Worm (Caenorhabditis elegans) whole organism, mixed stage, embryonic: ENCODE results near the gene apd-3.

Experiments used
- M03D4.4 ChIP-seq: sonication (generic microtip); optimal IDR thresholded peaks from 2 replicates; lab custom pipeline; 2017; ENCODE audit warnings: mild to moderate bottlenecking, missing genetic modification characterization, missing compliant biosample characterization
- bed-3 ChIP-seq: fragments of 200-800 bp; sonication (Bioruptor generic); optimal IDR thresholded peaks from 3 replicates; lab custom pipeline; 2018; ENCODE audit warnings: mild to moderate bottlenecking, missing genetic modification characterization, moderate library complexity, missing compliant biosample characterization
- blmp-1 ChIP-seq: fragments of 150-350 bp; optimal IDR thresholded peaks from 2 replicates; lab custom pipeline; 2014; ENCODE audit warnings: missing biosample characterization, missing genetic modification characterization
- ceh-39 ChIP-seq: fragments of 150-350 bp; optimal IDR thresholded peaks from 2 replicates; lab custom pipeline; 2014; ENCODE audit warnings: missing biosample characterization, missing genetic modification characterization
- ceh-43 ChIP-seq: fragments of 200-800 bp; sonication (Bioruptor generic); optimal IDR thresholded peaks from 2 replicates; lab custom pipeline; 2018; ENCODE audit warnings: mild to moderate bottlenecking, missing genetic modification characterization, moderate library complexity, missing compliant biosample characterization
- ceh-83 ChIP-seq: fragments of 200-800 bp; sonication (Bioruptor generic); optimal IDR thresholded peaks from 2 replicates; lab custom pipeline; 2018; ENCODE audit warnings: mild to moderate bottlenecking, missing genetic modification characterization, missing compliant biosample characterization
- ces-1 ChIP-seq: fragments of 150-350 bp; optimal IDR thresholded peaks from 2 replicates; lab custom pipeline; 2014; ENCODE audit warnings: missing biosample characterization, missing genetic modification reagents, missing genetic modification characterization
- drap-1 ChIP-seq: fragments of 200-800 bp; sonication (Bioruptor generic); optimal IDR thresholded peaks from 3 replicates; lab custom pipeline; 2018; ENCODE audit warnings: mild to moderate bottlenecking, missing genetic modification characterization, missing compliant biosample characterization
- elt-1 ChIP-seq: sonication (generic microtip); optimal IDR thresholded peaks from 2 replicates; lab custom pipeline; 2017; ENCODE audit warnings: missing genetic modification characterization, mild to moderate bottlenecking, missing compliant biosample characterization, antibody characterized with exemption, moderate library complexity, borderline replicate concordance; ENCODE audit not compliant: insufficient read depth
- elt-3 ChIP-seq: fragments of 150-350 bp; optimal IDR thresholded peaks from 2 replicates; lab custom pipeline; 2014; ENCODE audit warnings: missing biosample characterization, missing genetic modification characterization
- flh-1 ChIP-seq: fragments of 200-800 bp; sonication (Bioruptor generic); optimal IDR thresholded peaks from 2 replicates; lab custom pipeline; 2018; ENCODE audit warnings: mild to moderate bottlenecking, missing genetic modification characterization, moderate library complexity, missing compliant biosample characterization
- ham-2 ChIP-seq: fragments of 200-800 bp; sonication (Bioruptor generic); optimal IDR thresholded peaks from 2 replicates; lab custom pipeline; 2018; ENCODE audit warnings: mild to moderate bottlenecking, missing genetic modification characterization, missing compliant biosample characterization
- hlh-1 ChIP-seq: fragments of 150-350 bp; optimal IDR thresholded peaks from 2 replicates; lab custom pipeline; 2014; ENCODE audit warnings: missing biosample characterization, missing genetic modification reagents, missing genetic modification characterization
- lin-13 ChIP-seq: fragments of 150-350 bp; optimal IDR thresholded peaks from 2 replicates; lab custom pipeline; 2014; ENCODE audit warnings: missing biosample characterization, missing genetic modification characterization
- lin-32 ChIP-seq: fragments of 200-800 bp; sonication (Bioruptor generic); optimal IDR thresholded peaks from 2 replicates; lab custom pipeline; 2018; ENCODE audit warnings: mild to moderate bottlenecking, missing genetic modification characterization, missing compliant biosample characterization
- lsy-2 ChIP-seq: fragments of 150-350 bp; optimal IDR thresholded peaks from 2 replicates; lab custom pipeline; 2014; ENCODE audit warnings: missing biosample characterization, missing genetic modification characterization
- mab-5 ChIP-seq: fragments of 150-350 bp; optimal IDR thresholded peaks from 2 replicates; lab custom pipeline; 2014; ENCODE audit warnings: missing biosample characterization, missing genetic modification characterization
- mep-1 ChIP-seq: fragments of 150-350 bp; optimal IDR thresholded peaks from 2 replicates; lab custom pipeline; 2017; ENCODE audit warnings: missing biosample characterization, missing genetic modification reagents, missing genetic modification characterization, inconsistent platforms
- mls-2 ChIP-seq: sonication (generic microtip); optimal IDR thresholded peaks from 2 replicates; lab custom pipeline; 2016; ENCODE audit warnings: mild to moderate bottlenecking, missing genetic modification characterization, moderate library complexity, missing compliant biosample characterization
- nhr-12 ChIP-seq: fragments of 150-350 bp; optimal IDR thresholded peaks from 2 replicates; lab custom pipeline; 2014; ENCODE audit warnings: missing biosample characterization, missing genetic modification characterization
- nhr-2 ChIP-seq: fragments of 150-350 bp; optimal IDR thresholded peaks from 2 replicates; lab custom pipeline; 2014; ENCODE audit warnings: missing biosample characterization, missing genetic modification characterization
- nhr-237 ChIP-seq: fragments of 150-350 bp; optimal IDR thresholded peaks from 2 replicates; lab custom pipeline; 2014; ENCODE audit warnings: missing biosample characterization, missing genetic modification characterization
- nhr-28 ChIP-seq: fragments of 150-350 bp; optimal IDR thresholded peaks from 2 replicates; lab custom pipeline; 2014; ENCODE audit warnings: missing biosample characterization, missing genetic modification characterization
- pha-4 ChIP-seq: fragments of 150-350 bp; optimal IDR thresholded peaks from 2 replicates; lab custom pipeline; 2018; ENCODE audit warnings: missing biosample characterization, missing genetic modification reagents, missing genetic modification characterization
- sem-2 ChIP-seq: fragments of 200-800 bp; sonication (Bioruptor generic); optimal IDR thresholded peaks from 2 replicates; lab custom pipeline; 2018; ENCODE audit warnings: mild to moderate bottlenecking, missing genetic modification characterization, missing compliant biosample characterization
- snpc-4 ChIP-seq: fragments of 150-350 bp; optimal IDR thresholded peaks from 2 replicates; lab custom pipeline; 2014; ENCODE audit warnings: missing biosample characterization, missing genetic modification characterization
- sptf-1 ChIP-seq: sonication (generic microtip); optimal IDR thresholded peaks from 2 replicates; lab custom pipeline; 2017; ENCODE audit warnings: mild to moderate bottlenecking, missing genetic modification characterization, moderate library complexity, missing compliant biosample characterization
- unc-120 ChIP-seq: sonication (generic microtip); optimal IDR thresholded peaks from 2 replicates; lab custom pipeline; 2017; ENCODE audit warnings: missing genetic modification characterization, missing compliant biosample characterization; ENCODE audit not compliant: poor library complexity, severe bottlenecking
- unc-62 ChIP-seq: fragments of 150-350 bp; optimal IDR thresholded peaks from 2 replicates; lab custom pipeline; 2014; ENCODE audit warnings: missing biosample characterization, missing genetic modification reagents, missing genetic modification characterization
- ztf-11 ChIP-seq: fragments of 150-350 bp; optimal IDR thresholded peaks from 2 replicates; lab custom pipeline; 2014; ENCODE audit warnings: missing biosample characterization, missing genetic modification characterization

Gene apd-3

ce11 chrII:3546381-3546931 lies at the start of gene apd-3:
apd-3 (minus strand) TSS chrII:3546431.
- TF ChIP-seq bed-3 (GFP tag; lab: Kevin White, UChicago) (no peak), elt-1 (no peak), lin-32 (GFP tag; lab: Kevin White, UChicago) (no peak), ceh-43 (GFP tag; lab: Kevin White, UChicago) (no peak), mep-1 (tag; lab: Kevin White, UChicago) (no peak), nhr-2 (no peak), ceh-39 (tag; lab: Kevin White, UChicago) (no peak), M03D4.4 (tag; lab: Kevin White, UChicago) (no peak), ham-2 (GFP tag; lab: Kevin White, UChicago) (no peak), sem-2 (GFP tag; lab: Kevin White, UChicago) (no peak), drap-1 (GFP tag; lab: Kevin White, UChicago) (no peak), pha-4 (no peak), nhr-237 (no peak), hlh-1 (tag; lab: Kevin White, UChicago) (no peak), snpc-4 (tag; lab: Kevin White, UChicago) (no peak)

ce11 chrII:3595339-3595738 lies 49.1 kb upstream of the apd-3 start, which contains the start of gene Y49F6A.12:
Y49F6A.12 (plus strand) TSS chrII:3595639.
- TF ChIP-seq lsy-2 (tag; lab: Kevin White, UChicago) (no peak), lin-32 (GFP tag; lab: Kevin White, UChicago) (no peak), unc-120 (no peak), nhr-12 (tag; lab: Kevin White, UChicago) (no peak), drap-1 (GFP tag; lab: Kevin White, UChicago) (no peak), ceh-43 (GFP tag; lab: Kevin White, UChicago) (no peak), blmp-1 (tag; lab: Kevin White, UChicago) (no peak), bed-3 (GFP tag; lab: Kevin White, UChicago) (no peak)

ce11 chrII:3583402-3583801 lies 37.2 kb upstream of the apd-3 start, which contains the start of gene srh-60:
srh-60 (plus strand) TSS chrII:3583702.
- TF ChIP-seq ztf-11 (tag; lab: Kevin White, UChicago) (no peak), nhr-2 (no peak), ceh-83 (GFP tag; lab: Kevin White, UChicago) (no peak), mls-2 (tag; lab: Kevin White, UChicago) (no peak), elt-1 (no peak), elt-3 (no peak), blmp-1 (tag; lab: Kevin White, UChicago) (no peak), M03D4.4 (tag; lab: Kevin White, UChicago) (no peak), nhr-28 (tag; lab: Kevin White, UChicago) (no peak)
- TF ChIP-seq, all 35 proteins: peak for 0

- TF ChIP-seq mls-2 (tag; lab: Kevin White, UChicago) (no peak), unc-120 (no peak), mab-5 (tag; lab: Kevin White, UChicago) (no peak), ztf-11 (tag; lab: Kevin White, UChicago) (no peak), lsy-2 (tag; lab: Kevin White, UChicago) (no peak), drap-1 (GFP tag; lab: Kevin White, UChicago) (no peak), ceh-43 (GFP tag; lab: Kevin White, UChicago) (no peak), flh-1 (GFP tag; lab: Kevin White, UChicago) (no peak), lin-32 (GFP tag; lab: Kevin White, UChicago) (no peak), elt-3 (no peak), unc-62 (GFP tag; lab: Kevin White, UChicago) (no peak), hlh-1 (tag; lab: Kevin White, UChicago) (no peak), ham-2 (GFP tag; lab: Kevin White, UChicago) (no peak), lin-13 (no peak), nhr-237 (no peak), ceh-39 (tag; lab: Kevin White, UChicago) (no peak), sptf-1 (tag; lab: Kevin White, UChicago) (no peak)
Observed at ce11 chrII:3581752-3582151, 35.5 kb upstream of the apd-3 start, which contains the start of gene srh-59. srh-59 (plus strand) TSS chrII:3582052.

- TF ChIP-seq ces-1 (GFP tag; lab: Kevin White, UChicago) (no peak), mep-1 (tag; lab: Kevin White, UChicago) (no peak), nhr-28 (tag; lab: Kevin White, UChicago) (no peak), lin-32 (GFP tag; lab: Kevin White, UChicago) (no peak), drap-1 (GFP tag; lab: Kevin White, UChicago) (no peak), unc-120 (no peak), mls-2 (tag; lab: Kevin White, UChicago) (no peak), flh-1 (GFP tag; lab: Kevin White, UChicago) (no peak)
Observed at ce11 chrII:3579767-3580166, 33.5 kb upstream of the apd-3 start, which contains the start of gene clec-134. clec-134 (plus strand) TSS chrII:3580067.
